Worm (Caenorhabditis elegans) whole organism, L2 larva: ENCODE results near the gene C04E6.7.

ENCODE experiments used
- C34F6.9 ChIP-seq: fragments of 150-350 bp; optimal IDR thresholded peaks from 2 replicates; lab custom pipeline; 2014; ENCODE audit warnings: missing biosample characterization, missing genetic modification characterization
- F13H6.1 ChIP-seq: sonication (generic microtip); optimal IDR thresholded peaks from 2 replicates; lab custom pipeline; 2016; ENCODE audit warnings: missing genetic modification characterization, missing compliant biosample characterization
- R02D3.7 ChIP-seq: fragments of 150-350 bp; optimal IDR thresholded peaks from 2 replicates; lab custom pipeline; 2014; ENCODE audit warnings: missing biosample characterization, missing genetic modification characterization
- ZK546.5 ChIP-seq: sonication (generic microtip); optimal IDR thresholded peaks from 2 replicates; lab custom pipeline; 2017; ENCODE audit warnings: missing biosample characterization, missing genetic modification characterization
- alr-1 ChIP-seq: fragments of 150-350 bp; optimal IDR thresholded peaks from 2 replicates; lab custom pipeline; 2014; ENCODE audit warnings: missing biosample characterization, missing genetic modification characterization
- aly-2 ChIP-seq: fragments of 150-350 bp; optimal IDR thresholded peaks from 2 replicates; lab custom pipeline; 2014; ENCODE audit warnings: missing biosample characterization, missing genetic modification characterization
- ama-1 ChIP-seq: fragments of 150-350 bp; optimal IDR thresholded peaks from 2 replicates; lab custom pipeline; 2018; ENCODE audit warnings: inconsistent platforms
- blmp-1 ChIP-seq: sonication (generic microtip); optimal IDR thresholded peaks from 2 replicates; lab custom pipeline; 2017; ENCODE audit warnings: missing genetic modification characterization, mild to moderate bottlenecking, missing compliant biosample characterization, antibody characterized with exemption, moderate library complexity; ENCODE audit not compliant: insufficient read depth
- ceh-16 ChIP-seq: fragments of 150-350 bp; optimal IDR thresholded peaks from 2 replicates; lab custom pipeline; 2014; ENCODE audit warnings: missing biosample characterization, missing genetic modification characterization
- ceh-82 ChIP-seq: fragments of 150-350 bp; optimal IDR thresholded peaks from 2 replicates; lab custom pipeline; 2014; ENCODE audit warnings: missing biosample characterization, missing genetic modification characterization
- crh-2 ChIP-seq: sonication (generic microtip); optimal IDR thresholded peaks from 2 replicates; lab custom pipeline; 2017; ENCODE audit warnings: missing biosample characterization, missing genetic modification characterization
- dmd-4 ChIP-seq: sonication (generic microtip); optimal IDR thresholded peaks from 2 replicates; lab custom pipeline; 2017; ENCODE audit warnings: missing biosample characterization, missing genetic modification characterization
- egl-27 ChIP-seq: sonication (generic microtip); optimal IDR thresholded peaks from 3 replicates; lab custom pipeline; 2017; ENCODE audit warnings: missing biosample characterization, missing genetic modification reagents, missing genetic modification characterization
- elt-1 ChIP-seq: fragments of 150-350 bp; optimal IDR thresholded peaks from 2 replicates; lab custom pipeline; 2014; ENCODE audit warnings: missing biosample characterization, missing genetic modification characterization
- fos-1 ChIP-seq: fragments of 150-350 bp; optimal IDR thresholded peaks from 2 replicates; lab custom pipeline; 2014; ENCODE audit warnings: missing biosample characterization, missing genetic modification characterization
- gmeb-1 ChIP-seq: fragments of 150-350 bp; optimal IDR thresholded peaks from 2 replicates; lab custom pipeline; 2014; ENCODE audit warnings: missing biosample characterization, missing genetic modification characterization
- lin-11 ChIP-seq: fragments of 150-350 bp; sonication (generic microtip); optimal IDR thresholded peaks from 2 replicates; lab custom pipeline; 2014; ENCODE audit warnings: missing biosample characterization, missing genetic modification characterization, inconsistent platforms, mixed read lengths
- lin-13 ChIP-seq: fragments of 150-350 bp; optimal IDR thresholded peaks from 2 replicates; lab custom pipeline; 2014; ENCODE audit warnings: missing biosample characterization, missing genetic modification reagents, missing genetic modification characterization
- lin-39 ChIP-seq: fragments of 150-350 bp; optimal IDR thresholded peaks from 2 replicates; lab custom pipeline; 2014; ENCODE audit warnings: missing biosample characterization, missing genetic modification reagents, missing genetic modification characterization
- mbf-1 ChIP-seq: sonication (generic microtip); optimal IDR thresholded peaks from 2 replicates; lab custom pipeline; 2017; ENCODE audit warnings: missing biosample characterization, missing genetic modification characterization
- mdl-1 ChIP-seq, 2 experiments: fragments of 150-350 bp in 1 of 2; sonication (generic microtip) in 1 of 2; optimal IDR thresholded peaks; 2 replicates each; lab custom pipeline; 2017; ENCODE audit warnings: missing biosample characterization in 2 of 2, missing genetic modification characterization in 2 of 2
- nhr-12 ChIP-seq: fragments of 150-350 bp; optimal IDR thresholded peaks from 2 replicates; lab custom pipeline; 2014; ENCODE audit warnings: missing biosample characterization, missing genetic modification characterization
- nhr-129 ChIP-seq: fragments of 150-350 bp; optimal IDR thresholded peaks from 2 replicates; lab custom pipeline; 2014; ENCODE audit warnings: missing biosample characterization, missing genetic modification characterization
- nhr-21 ChIP-seq: fragments of 150-350 bp; optimal IDR thresholded peaks from 2 replicates; lab custom pipeline; 2014; ENCODE audit warnings: missing biosample characterization, missing genetic modification characterization
- nhr-237 ChIP-seq: fragments of 150-350 bp; optimal IDR thresholded peaks from 2 replicates; lab custom pipeline; 2014; ENCODE audit warnings: missing biosample characterization, missing genetic modification characterization
- nhr-25 ChIP-seq: fragments of 150-350 bp; sonication (generic microtip); optimal IDR thresholded peaks from 3 replicates; lab custom pipeline; 2014; ENCODE audit warnings: missing biosample characterization, missing genetic modification characterization
- nhr-6 ChIP-seq: fragments of 150-350 bp; optimal IDR thresholded peaks from 2 replicates; lab custom pipeline; 2014; ENCODE audit warnings: missing biosample characterization, missing genetic modification characterization
- nhr-77 ChIP-seq: fragments of 150-350 bp; optimal IDR thresholded peaks from 2 replicates; lab custom pipeline; 2014; ENCODE audit warnings: missing biosample characterization, missing genetic modification characterization
- peb-1 ChIP-seq: fragments of 150-350 bp; optimal IDR thresholded peaks from 2 replicates; lab custom pipeline; 2014; ENCODE audit warnings: missing biosample characterization, missing genetic modification characterization
- sem-4 ChIP-seq: fragments of 150-350 bp; optimal IDR thresholded peaks from 2 replicates; lab custom pipeline; 2014; ENCODE audit warnings: missing biosample characterization, missing genetic modification reagents, missing genetic modification characterization
- skn-1 ChIP-seq: sonication (generic microtip); optimal IDR thresholded peaks from 2 replicates; lab custom pipeline; 2017; ENCODE audit warnings: missing biosample characterization, missing genetic modification characterization
- sma-3 ChIP-seq: sonication (generic microtip); optimal IDR thresholded peaks from 2 replicates; lab custom pipeline; 2016; ENCODE audit warnings: missing genetic modification reagents, missing genetic modification characterization, missing compliant biosample characterization
- sma-9 ChIP-seq, 2 experiments: fragments of 150-350 bp in 1 of 2; sonication (generic microtip) in 1 of 2; optimal IDR thresholded peaks; 2 replicates each; lab custom pipeline; 2014 to 2016; ENCODE audit warnings: missing genetic modification characterization in 2 of 2, mild to moderate bottlenecking in 1 of 2, missing biosample characterization in 1 of 2, missing compliant biosample characterization in 1 of 2, missing genetic modification reagents in 1 of 2, moderate library complexity in 1 of 2
- snpc-4 ChIP-seq: fragments of 150-350 bp; optimal IDR thresholded peaks from 2 replicates; lab custom pipeline; 2014; ENCODE audit warnings: missing biosample characterization, missing genetic modification characterization
- unc-55 ChIP-seq: fragments of 150-350 bp; sonication (generic microtip); optimal IDR thresholded peaks from 3 replicates; lab custom pipeline; 2014; ENCODE audit warnings: missing biosample characterization, missing genetic modification reagents, missing genetic modification characterization
- unc-62 ChIP-seq: fragments of 150-350 bp; optimal IDR thresholded peaks from 2 replicates; lab custom pipeline; 2014; ENCODE audit warnings: missing biosample characterization, missing genetic modification reagents, missing genetic modification characterization
- zag-1 ChIP-seq: fragments of 150-350 bp; optimal IDR thresholded peaks from 2 replicates; lab custom pipeline; 2014; ENCODE audit warnings: missing biosample characterization, missing genetic modification characterization
- ztf-1 ChIP-seq: fragments of 200-800 bp; sonication (Bioruptor generic); conservative IDR thresholded peaks from 2 replicates; pipeline ENCODE4 v1.3.6; 2022; ENCODE audit warnings: missing genetic modification characterization, missing compliant biosample characterization
- ztf-11 ChIP-seq: sonication (generic microtip); optimal IDR thresholded peaks from 2 replicates; lab custom pipeline; 2017; ENCODE audit warnings: missing biosample characterization, missing genetic modification characterization
- ztf-4 ChIP-seq: fragments of 150-350 bp; optimal IDR thresholded peaks from 2 replicates; lab custom pipeline; 2014; ENCODE audit warnings: missing biosample characterization, missing genetic modification characterization

C04E6.7 gene

ce11 chrV:5845669-5846189, 47.4 kb upstream of the C04E6.7 start, which contains the start of gene F26F12.3 (continued):
- no peak for TF ChIP-seq lin-13 (GFP tag; lab: Kevin White, UChicago)
- peak; percentile 29 for TF ChIP-seq unc-55 (GFP tag; lab: Kevin White, UChicago)
- no peak for TF ChIP-seq alr-1 (tag; lab: Kevin White, UChicago)
- TF ChIP-seq ama-1, result peak; percentile 68
- peak; percentile 29 for TF ChIP-seq gmeb-1 (tag; lab: Kevin White, UChicago)
- peak; percentile 30 for TF ChIP-seq nhr-25 (tag; lab: Kevin White, UChicago)
- TF ChIP-seq dmd-4, result no peak
- TF ChIP-seq skn-1 (tag; lab: Kevin White, UChicago), result no peak
- TF ChIP-seq R02D3.7 (tag; lab: Kevin White, UChicago), result no peak
- no peak for TF ChIP-seq lin-39 (tag; lab: Kevin White, UChicago)
- TF ChIP-seq crh-2 (tag; lab: Kevin White, UChicago), result peak; percentile 24
- TF ChIP-seq mdl-1 (tag; optimal IDR thresholded peaks at IDR 0.05; lab: Kevin White, UChicago), result peak; percentile 39 to 54
- TF ChIP-seq, all 48 proteins: peak for 21

ce11 chrV:5846729-5847128, 46.4 kb upstream of the C04E6.7 start:
- TF ChIP-seq crh-2 (tag; lab: Kevin White, UChicago) (no peak), ztf-11 (tag; lab: Kevin White, UChicago) (no peak), C34F6.9 (tag; lab: Kevin White, UChicago) (peak; percentile 8), dmd-4 (no peak), nhr-129 (tag; lab: Kevin White, UChicago) (peak; percentile 35)
- TF ChIP-seq, all 48 proteins: peak for 2

DNA sequence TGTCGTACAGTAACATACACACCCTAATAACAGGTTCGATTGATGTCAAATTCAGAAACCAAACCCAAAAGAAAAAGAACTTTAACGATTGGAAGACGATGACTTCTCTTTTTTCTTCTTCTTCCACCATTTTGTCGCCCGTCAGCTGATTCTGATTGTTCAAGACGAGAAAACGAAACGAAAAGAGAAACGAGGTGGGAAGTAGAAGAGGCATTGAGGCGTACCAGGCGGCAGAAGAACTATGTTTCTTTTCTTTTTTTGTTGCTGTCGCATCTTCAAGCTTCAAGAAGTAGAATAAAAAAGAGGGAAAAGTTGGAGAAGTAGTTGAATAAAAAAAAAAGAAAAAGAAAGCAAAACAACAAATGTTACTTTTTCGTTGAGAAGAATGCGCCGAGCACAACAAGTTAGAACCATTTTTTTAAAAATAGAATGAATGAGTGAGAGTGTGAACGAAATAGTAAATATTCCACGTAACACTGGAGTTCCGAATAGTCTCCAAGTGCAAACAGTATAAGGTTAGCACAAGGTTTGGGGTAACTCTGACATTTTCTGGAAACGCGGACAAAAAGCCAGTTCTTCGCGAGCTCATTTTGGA, 45.0 kb upstream of the C04E6.7 start:
- TF ChIP-seq mdl-1 (tag; optimal IDR thresholded peaks at IDR 0.05; lab: Kevin White, UChicago) (no peak), nhr-237 (tag; lab: Kevin White, UChicago) (no peak), skn-1 (tag; lab: Kevin White, UChicago) (no peak), F13H6.1 (tag; lab: Kevin White, UChicago) (peak; percentile 53), nhr-77 (tag; lab: Kevin White, UChicago) (no peak), nhr-25 (tag; lab: Kevin White, UChicago) (peak; percentile 16), blmp-1 (tag; lab: Kevin White, UChicago) (no peak), sem-4 (tag; lab: Kevin White, UChicago) (no peak), R02D3.7 (tag; lab: Kevin White, UChicago) (no peak), mbf-1 (tag; lab: Kevin White, UChicago) (no peak), nhr-21 (no peak), C34F6.9 (tag; lab: Kevin White, UChicago) (peak; percentile 11), gmeb-1 (tag; lab: Kevin White, UChicago) (no peak), lin-13 (GFP tag; lab: Kevin White, UChicago) (no peak), crh-2 (tag; lab: Kevin White, UChicago) (no peak), nhr-12 (tag; lab: Kevin White, UChicago) (no peak), aly-2 (tag; lab: Kevin White, UChicago) (no peak), lin-39 (tag; lab: Kevin White, UChicago) (no peak), unc-62 (GFP tag; lab: Kevin White, UChicago) (no peak), ztf-1 (GFP tag; lab: Robert Waterston, UW) (no peak), ceh-16 (tag; lab: Kevin White, UChicago) (no peak), elt-1 (tag; lab: Kevin White, UChicago) (no peak), peb-1 (tag; lab: Kevin White, UChicago) (no peak), lin-11 (tag; lab: Kevin White, UChicago) (no peak), nhr-129 (tag; lab: Kevin White, UChicago) (peak; percentile 55), sma-9 (GFP tag; optimal IDR thresholded peaks at IDR 0.05; lab: Kevin White, UChicago) (no peak), sma-9 (tag; optimal IDR thresholded peaks at IDR 0.05; lab: Kevin White, UChicago) (no peak), unc-55 (GFP tag; lab: Kevin White, UChicago) (peak; percentile 59), snpc-4 (tag; lab: Kevin White, UChicago) (no peak), zag-1 (tag; lab: Kevin White, UChicago) (no peak), ceh-82 (tag; lab: Kevin White, UChicago) (no peak), egl-27 (tag; lab: Kevin White, UChicago) (no peak), ztf-4 (tag; lab: Kevin White, UChicago) (peak; percentile 19), sma-3 (GFP tag; lab: Kevin White, UChicago) (no peak), ZK546.5 (tag; lab: Kevin White, UChicago) (no peak), dmd-4 (no peak), fos-1 (tag; lab: Kevin White, UChicago) (no peak), nhr-6 (no peak)
